Worm (Caenorhabditis elegans): ENCODE data around the gene set-16.

set-16 gene

ce11 chrIII:13625650-13626430 lies 17.9 kb upstream of the set-16 start (continued):
- no peak for TF ChIP-seq ztf-25 (GFP tag; IDR thresholded peaks at IDR 0.05)
- TF ChIP-seq C06A6.2 (GFP tag; conservative IDR thresholded peaks at IDR 0.05), result no peak
- no peak for TF ChIP-seq F37B4.10 (GFP tag; IDR thresholded peaks at IDR 0.05)
- 0 out of 2 replicates have a peak, but pooled peaks have one; percentile 58 for TF ChIP-seq bed-1 (GFP tag; IDR thresholded peaks at IDR 0.05)
- TF ChIP-seq Y79H2A.3 (GFP tag; conservative IDR thresholded peaks at IDR 0.05), result no peak
- TF ChIP-seq ztf-18 (tag; optimal IDR thresholded peaks at IDR 0.05), result no peak
- TF ChIP-seq atf-7 (tag; optimal IDR thresholded peaks at IDR 0.05), result peak; percentile 49
- no peak for TF ChIP-seq ceh-27 (GFP tag; optimal IDR thresholded peaks at IDR 0.05)
- no peak for TF ChIP-seq gei-17 (GFP tag; optimal IDR thresholded peaks at IDR 0.05)
- TF ChIP-seq Y56A3A.18 (GFP tag; IDR thresholded peaks at IDR 0.05), result no peak; the same call in 1 of the 2 replicates
- peak; percentile 28 for TF ChIP-seq hrde-1 (tag; optimal IDR thresholded peaks at IDR 0.05; ENCODE audit: borderline replicate concordance)
- TF ChIP-seq tbx-9 (tag; optimal IDR thresholded peaks at IDR 0.05; ENCODE audit: borderline replicate concordance), result no peak
- no peak for TF ChIP-seq mes-4 (tag; optimal IDR thresholded peaks at IDR 0.05)
- no peak for TF ChIP-seq zim-3 (tag; optimal IDR thresholded peaks at IDR 0.05)
- TF ChIP-seq nhr-27 (tag; optimal IDR thresholded peaks at IDR 0.05), result no peak
- peak; percentile 77; the same call in 1 of the 2 replicates for TF ChIP-seq Y53G8AR.9 (GFP tag; conservative IDR thresholded peaks at IDR 0.05)
- no peak for TF ChIP-seq lag-1 (GFP tag; IDR thresholded peaks at IDR 0.05)
- TF ChIP-seq lin-40 (tag; optimal IDR thresholded peaks at IDR 0.05), result no peak
- peak; percentile 46 for TF ChIP-seq mcd-1 (GFP tag; IDR thresholded peaks at IDR 0.05)
- TF ChIP-seq pha-4 (tag; optimal IDR thresholded peaks at IDR 0.05), result no peak
- TF ChIP-seq rec-8 (tag; optimal IDR thresholded peaks at IDR 0.05), result no peak
- TF ChIP-seq let-526 (GFP tag; IDR thresholded peaks at IDR 0.05), result no peak
- no peak for TF ChIP-seq snpc-1.3 (tag; optimal IDR thresholded peaks at IDR 0.05; ENCODE audit: insufficient read depth)
- no peak for TF ChIP-seq ztf-6 (GFP tag; IDR thresholded peaks at IDR 0.05)
- TF ChIP-seq hmg-20 (GFP tag; IDR thresholded peaks at IDR 0.05), result 0 out of 2 replicates have a peak, but pooled peaks have one; percentile 3
- no peak for TF ChIP-seq B0035.1 (tag; optimal IDR thresholded peaks at IDR 0.05)
- TF ChIP-seq ztf-22 (GFP tag; optimal IDR thresholded peaks at IDR 0.05), result no peak
- no peak for TF ChIP-seq hlh-26 (GFP tag; conservative IDR thresholded peaks at IDR 0.05)
- no peak for TF ChIP-seq Y67H2A.10 (GFP tag; conservative IDR thresholded peaks at IDR 0.05)
- no peak for TF ChIP-seq B0019.2 (GFP tag; conservative IDR thresholded peaks at IDR 0.05)
- no peak for TF ChIP-seq nhr-120 (GFP tag; IDR thresholded peaks at IDR 0.05)
- peak; percentile 6 for TF ChIP-seq T26A5.8 (tag; optimal IDR thresholded peaks at IDR 0.05)
- no peak for TF ChIP-seq him-1 (tag; optimal IDR thresholded peaks at IDR 0.05)
- no peak for TF ChIP-seq F23B12.7 (tag; optimal IDR thresholded peaks at IDR 0.05; ENCODE audit: insufficient read depth)
- TF ChIP-seq efl-1 (GFP tag; optimal IDR thresholded peaks at IDR 0.05), result no peak
- no peak for TF ChIP-seq F22D6.2 (tag; optimal IDR thresholded peaks at IDR 0.05)
- no peak for TF ChIP-seq aptf-2 (GFP tag; conservative IDR thresholded peaks at IDR 0.05)
- no peak for TF ChIP-seq somi-1 (GFP tag; optimal IDR thresholded peaks at IDR 0.05)
- TF ChIP-seq unc-130 (GFP tag; optimal IDR thresholded peaks at IDR 0.05), result no peak
- no peak for TF ChIP-seq ztf-26 (tag; optimal IDR thresholded peaks at IDR 0.05)
- peak; percentile 22; the same call in 1 of the 2 replicates for TF ChIP-seq D2030.7 (GFP tag; IDR thresholded peaks at IDR 0.05)
- peak; percentile 11 for TF ChIP-seq chd-7 (tag; optimal IDR thresholded peaks at IDR 0.05)
- TF ChIP-seq madf-6 (GFP tag; IDR thresholded peaks at IDR 0.05), result no peak
- no peak for TF ChIP-seq K12H6.12 (tag; optimal IDR thresholded peaks at IDR 0.05)
- 0 out of 2 replicates have a peak, but pooled peaks have one; percentile 52 for TF ChIP-seq madf-3 (GFP tag; IDR thresholded peaks at IDR 0.05)
- peak; percentile 6 for TF ChIP-seq F52B5.7 (tag; optimal IDR thresholded peaks at IDR 0.05)
- no peak for TF ChIP-seq F10E7.11 (tag; optimal IDR thresholded peaks at IDR 0.05)

Measured in whole organism, young adult.